Worm (Caenorhabditis elegans) whole organism, L2 larva: ENCODE data around the gene D1044.1.
A peak's percentile ranks its signal among the peaks of the same experiment; 100 is the strongest.

Experiments used
- F13H6.1 ChIP-seq: sonication (generic microtip); optimal IDR thresholded peaks from 2 replicates; lab custom pipeline; 2016; ENCODE audit warnings: missing genetic modification characterization, missing compliant biosample characterization
- R02D3.7 ChIP-seq: fragments of 150-350 bp; optimal IDR thresholded peaks from 2 replicates; lab custom pipeline; 2014; ENCODE audit warnings: missing biosample characterization, missing genetic modification characterization
- Y55F3AM.14 ChIP-seq: fragments of 200-800 bp; sonication (Bioruptor generic); optimal IDR thresholded peaks from 2 replicates; lab custom pipeline; 2018; ENCODE audit warnings: mild to moderate bottlenecking, missing genetic modification characterization, missing compliant biosample characterization
- ZK546.5 ChIP-seq: sonication (generic microtip); optimal IDR thresholded peaks from 2 replicates; lab custom pipeline; 2017; ENCODE audit warnings: missing biosample characterization, missing genetic modification characterization
- alr-1 ChIP-seq: fragments of 150-350 bp; optimal IDR thresholded peaks from 2 replicates; lab custom pipeline; 2014; ENCODE audit warnings: missing biosample characterization, missing genetic modification characterization
- aly-2 ChIP-seq: fragments of 150-350 bp; optimal IDR thresholded peaks from 2 replicates; lab custom pipeline; 2014; ENCODE audit warnings: missing biosample characterization, missing genetic modification characterization
- ama-1 ChIP-seq: fragments of 150-350 bp; optimal IDR thresholded peaks from 2 replicates; lab custom pipeline; 2018; ENCODE audit warnings: inconsistent platforms
- ceh-16 ChIP-seq: fragments of 150-350 bp; optimal IDR thresholded peaks from 2 replicates; lab custom pipeline; 2014; ENCODE audit warnings: missing biosample characterization, missing genetic modification characterization
- ceh-82 ChIP-seq: fragments of 150-350 bp; optimal IDR thresholded peaks from 2 replicates; lab custom pipeline; 2014; ENCODE audit warnings: missing biosample characterization, missing genetic modification characterization
- crh-2 ChIP-seq: sonication (generic microtip); optimal IDR thresholded peaks from 2 replicates; lab custom pipeline; 2017; ENCODE audit warnings: missing biosample characterization, missing genetic modification characterization
- dmd-4 ChIP-seq: sonication (generic microtip); optimal IDR thresholded peaks from 2 replicates; lab custom pipeline; 2017; ENCODE audit warnings: missing biosample characterization, missing genetic modification characterization
- elt-3 ChIP-seq: sonication (generic microtip); optimal IDR thresholded peaks from 2 replicates; lab custom pipeline; 2017; ENCODE audit warnings: missing biosample characterization, missing genetic modification characterization
- fos-1 ChIP-seq: fragments of 150-350 bp; optimal IDR thresholded peaks from 2 replicates; lab custom pipeline; 2014; ENCODE audit warnings: missing biosample characterization, missing genetic modification characterization
- gmeb-1 ChIP-seq: fragments of 150-350 bp; optimal IDR thresholded peaks from 2 replicates; lab custom pipeline; 2014; ENCODE audit warnings: missing biosample characterization, missing genetic modification characterization
- lin-11 ChIP-seq: fragments of 150-350 bp; sonication (generic microtip); optimal IDR thresholded peaks from 2 replicates; lab custom pipeline; 2014; ENCODE audit warnings: missing biosample characterization, missing genetic modification characterization, inconsistent platforms, mixed read lengths
- lin-39 ChIP-seq: fragments of 150-350 bp; optimal IDR thresholded peaks from 2 replicates; lab custom pipeline; 2014; ENCODE audit warnings: missing biosample characterization, missing genetic modification reagents, missing genetic modification characterization
- lsy-2 ChIP-seq, 2 experiments: fragments of 150-350 bp in 1 of 2; sonication (generic microtip) in 1 of 2; optimal IDR thresholded peaks; 2 replicates each; lab custom pipeline; 2014 to 2017; ENCODE audit warnings: missing biosample characterization in 2 of 2, missing genetic modification characterization in 2 of 2
- mab-5 ChIP-seq: fragments of 150-350 bp; optimal IDR thresholded peaks from 2 replicates; lab custom pipeline; 2014; ENCODE audit warnings: missing biosample characterization, missing genetic modification characterization
- mbf-1 ChIP-seq: sonication (generic microtip); optimal IDR thresholded peaks from 2 replicates; lab custom pipeline; 2017; ENCODE audit warnings: missing biosample characterization, missing genetic modification characterization
- mdl-1 ChIP-seq, 2 experiments: fragments of 150-350 bp in 1 of 2; sonication (generic microtip) in 1 of 2; optimal IDR thresholded peaks; 2 replicates each; lab custom pipeline; 2017; ENCODE audit warnings: missing biosample characterization in 2 of 2, missing genetic modification characterization in 2 of 2
- nhr-10 ChIP-seq: sonication (generic microtip); optimal IDR thresholded peaks from 2 replicates; lab custom pipeline; 2017; ENCODE audit warnings: missing biosample characterization, missing genetic modification characterization
- nhr-12 ChIP-seq: fragments of 150-350 bp; optimal IDR thresholded peaks from 2 replicates; lab custom pipeline; 2014; ENCODE audit warnings: missing biosample characterization, missing genetic modification characterization
- nhr-129 ChIP-seq: fragments of 150-350 bp; optimal IDR thresholded peaks from 2 replicates; lab custom pipeline; 2014; ENCODE audit warnings: missing biosample characterization, missing genetic modification characterization
- nhr-21 ChIP-seq: fragments of 150-350 bp; optimal IDR thresholded peaks from 2 replicates; lab custom pipeline; 2014; ENCODE audit warnings: missing biosample characterization, missing genetic modification characterization
- nhr-237 ChIP-seq: fragments of 150-350 bp; optimal IDR thresholded peaks from 2 replicates; lab custom pipeline; 2014; ENCODE audit warnings: missing biosample characterization, missing genetic modification characterization
- nhr-25 ChIP-seq: fragments of 150-350 bp; sonication (generic microtip); optimal IDR thresholded peaks from 3 replicates; lab custom pipeline; 2014; ENCODE audit warnings: missing biosample characterization, missing genetic modification characterization
- nhr-6 ChIP-seq: fragments of 150-350 bp; optimal IDR thresholded peaks from 2 replicates; lab custom pipeline; 2014; ENCODE audit warnings: missing biosample characterization, missing genetic modification characterization
- peb-1 ChIP-seq: fragments of 150-350 bp; optimal IDR thresholded peaks from 2 replicates; lab custom pipeline; 2014; ENCODE audit warnings: missing biosample characterization, missing genetic modification characterization
- skn-1 ChIP-seq: sonication (generic microtip); optimal IDR thresholded peaks from 2 replicates; lab custom pipeline; 2017; ENCODE audit warnings: missing biosample characterization, missing genetic modification characterization
- sma-3 ChIP-seq: sonication (generic microtip); optimal IDR thresholded peaks from 2 replicates; lab custom pipeline; 2016; ENCODE audit warnings: missing genetic modification reagents, missing genetic modification characterization, missing compliant biosample characterization
- unc-62 ChIP-seq: fragments of 150-350 bp; optimal IDR thresholded peaks from 2 replicates; lab custom pipeline; 2014; ENCODE audit warnings: missing biosample characterization, missing genetic modification reagents, missing genetic modification characterization

The D1044.1 gene

ce11 chrIII:5504725-5505473, 39.2 kb upstream of the D1044.1 start:
- TF ChIP-seq dmd-4 (tag; lab: Kevin White, UChicago) (no peak), ceh-16 (tag; lab: Kevin White, UChicago) (no peak), lin-11 (tag; lab: Kevin White, UChicago) (no peak), lsy-2 (tag; optimal IDR thresholded peaks at IDR 0.05; lab: Kevin White, UChicago) (peak in 1 of 2 experiments; percentile 5), nhr-237 (tag; lab: Kevin White, UChicago) (no peak), gmeb-1 (tag; lab: Kevin White, UChicago) (no peak), fos-1 (tag; lab: Kevin White, UChicago) (no peak)

ce11 chrIII:5505474-5506022, 38.5 kb upstream of the D1044.1 start:
- peak; percentile 43 for TF ChIP-seq ama-1 (lab: Kevin White, UChicago)
- no peak for TF ChIP-seq skn-1 (tag; lab: Kevin White, UChicago)

- TF ChIP-seq ZK546.5 (tag; lab: Kevin White, UChicago) (no peak), ceh-82 (no peak), mbf-1 (tag; lab: Kevin White, UChicago) (no peak), alr-1 (tag; lab: Kevin White, UChicago) (no peak), crh-2 (tag; lab: Kevin White, UChicago) (peak; percentile 65), fos-1 (tag; lab: Kevin White, UChicago) (peak; percentile 5), nhr-25 (tag; lab: Kevin White, UChicago) (peak; percentile 62), lin-39 (tag; lab: Kevin White, UChicago) (no peak), sma-3 (GFP tag; lab: Kevin White, UChicago) (peak; percentile 39), gmeb-1 (tag; lab: Kevin White, UChicago) (peak; percentile 41), nhr-129 (tag; lab: Kevin White, UChicago) (no peak), nhr-21 (tag; lab: Kevin White, UChicago) (peak; percentile 62), nhr-12 (tag; lab: Kevin White, UChicago) (no peak), nhr-10 (tag; lab: Kevin White, UChicago) (no peak), F13H6.1 (tag; lab: Kevin White, UChicago) (no peak)
Measured at ce11 chrIII:5506023-5506597, 38.0 kb upstream of the D1044.1 start.

- TF ChIP-seq lin-39 (tag; lab: Kevin White, UChicago) (no peak), peb-1 (tag; lab: Kevin White, UChicago) (no peak), nhr-6 (no peak)
Measured at ce11 chrIII:5506936-5507335, 37.2 kb upstream of the D1044.1 start.

- TF ChIP-seq unc-62 (no peak), mdl-1 (tag; optimal IDR thresholded peaks at IDR 0.05; lab: Kevin White, UChicago) (no peak), skn-1 (tag; lab: Kevin White, UChicago) (no peak), nhr-6 (no peak), aly-2 (no peak), elt-3 (no peak), ama-1 (lab: Kevin White, UChicago) (no peak), mbf-1 (tag; lab: Kevin White, UChicago) (no peak), nhr-129 (tag; lab: Kevin White, UChicago) (no peak), R02D3.7 (tag; lab: Kevin White, UChicago) (no peak), Y55F3AM.14 (GFP tag; lab: Kevin White, UChicago) (no peak), lin-11 (tag; lab: Kevin White, UChicago) (no peak), mab-5 (tag; lab: Kevin White, UChicago) (no peak)
- TF ChIP-seq, all 48 proteins: peak for 0
Measured at ce11 chrIII:5508669-5509068, 35.4 kb upstream of the D1044.1 start, which contains the start of gene D1044.7. D1044.7 (minus strand) TSS chrIII:5508769.
